Fruit fly (Drosophila melanogaster) whole organism, adult: ENCODE measurements around the gene CG42449.

ENCODE experiments used
- CG11617 ChIP-seq: fragments of 200-800 bp; sonication (Bioruptor generic); optimal IDR thresholded peaks from 2 replicates; lab custom pipeline; 2017; ENCODE audit warnings: mild to moderate bottlenecking, missing biosample characterization, missing genetic modification reagents, missing genetic modification characterization
- CG12768 ChIP-seq: fragments of 200-800 bp; sonication (Bioruptor generic); optimal IDR thresholded peaks from 2 replicates; lab custom pipeline; 2017; ENCODE audit warnings: missing biosample characterization, missing genetic modification characterization, mild to moderate bottlenecking, moderate library complexity, missing genetic modification reagents
- CG14711 ChIP-seq: fragments of 200-800 bp; sonication (Bioruptor generic); optimal IDR thresholded peaks from 2 replicates; lab custom pipeline; 2018; ENCODE audit warnings: missing biosample characterization, mild to moderate bottlenecking, missing genetic modification characterization, moderate library complexity
- CG1620 ChIP-seq: fragments of 200-800 bp; sonication (Bioruptor generic); optimal IDR thresholded peaks from 2 replicates; lab custom pipeline; 2016; ENCODE audit warnings: missing biosample characterization, missing genetic modification characterization
- CG33017 ChIP-seq: fragments of 200-800 bp; sonication (Bioruptor generic); optimal IDR thresholded peaks from 2 replicates; lab custom pipeline; 2018; ENCODE audit warnings: missing biosample characterization, mild to moderate bottlenecking, missing genetic modification characterization, moderate library complexity
- CG5204 ChIP-seq: fragments of 200-800 bp; sonication (Bioruptor generic); optimal IDR thresholded peaks from 2 replicates; lab custom pipeline; 2016; ENCODE audit warnings: missing biosample characterization, missing genetic modification characterization
- CG7045 ChIP-seq: fragments of 200-800 bp; sonication (Bioruptor generic); optimal IDR thresholded peaks from 2 replicates; lab custom pipeline; 2017; ENCODE audit warnings: missing biosample characterization, mild to moderate bottlenecking, missing genetic modification characterization
- CG7101 ChIP-seq: fragments of 200-800 bp; sonication (Bioruptor generic); optimal IDR thresholded peaks from 2 replicates; lab custom pipeline; 2018; ENCODE audit warnings: missing biosample characterization, mild to moderate bottlenecking, missing genetic modification characterization, moderate library complexity
- Clk ChIP-seq: fragments of 200-800 bp; sonication (Bioruptor generic); optimal IDR thresholded peaks from 2 replicates; lab custom pipeline; 2017; ENCODE audit warnings: missing biosample characterization, missing genetic modification characterization
- Crg-1 ChIP-seq: fragments of 200-800 bp; sonication (Bioruptor generic); optimal IDR thresholded peaks from 2 replicates; lab custom pipeline; 2016; ENCODE audit warnings: missing biosample characterization, missing genetic modification characterization
- Hr96 ChIP-seq: fragments of 200-800 bp; sonication (Bioruptor generic); optimal IDR thresholded peaks from 2 replicates; lab custom pipeline; 2016; ENCODE audit warnings: missing biosample characterization, missing genetic modification characterization
- Mnt ChIP-seq: fragments of 200-800 bp; sonication (Bioruptor generic); optimal IDR thresholded peaks from 2 replicates; lab custom pipeline; 2016; ENCODE audit warnings: missing biosample characterization, mild to moderate bottlenecking, missing genetic modification characterization
- bab1 ChIP-seq: fragments of 200-800 bp; sonication (Bioruptor generic); optimal IDR thresholded peaks from 3 replicates; lab custom pipeline; 2019; ENCODE audit warnings: missing biosample characterization, mild to moderate bottlenecking, missing genetic modification characterization, moderate library complexity
- cic ChIP-seq: fragments of 200-800 bp; sonication (Bioruptor generic); optimal IDR thresholded peaks from 2 replicates; lab custom pipeline; 2017; ENCODE audit warnings: missing biosample characterization, mild to moderate bottlenecking, missing genetic modification characterization, moderate library complexity
- cnc ChIP-seq, 2 experiments: fragments of >200 bp; optimal IDR thresholded peaks; 2 replicates each; lab custom pipeline; 2017
- kay ChIP-seq: fragments of 200-800 bp; sonication (Bioruptor generic); peaks from one replicate; lab custom pipeline; 2016; ENCODE audit warnings: missing biosample characterization, missing genetic modification characterization, borderline replicate concordance
- ovo ChIP-seq: fragments of 200-800 bp; sonication (Bioruptor generic); optimal IDR thresholded peaks from 2 replicates; lab custom pipeline; 2016; ENCODE audit warnings: missing biosample characterization, missing genetic modification characterization
- pad ChIP-seq: fragments of 200-800 bp; sonication (Bioruptor generic); optimal IDR thresholded peaks from 3 replicates; lab custom pipeline; 2017; ENCODE audit warnings: missing biosample characterization, missing genetic modification characterization, mild to moderate bottlenecking, moderate library complexity, missing genetic modification reagents
- tj ChIP-seq: fragments of 200-800 bp; sonication (Bioruptor generic); optimal IDR thresholded peaks from 3 replicates; lab custom pipeline; 2017; ENCODE audit warnings: missing biosample characterization, mild to moderate bottlenecking, missing genetic modification characterization, moderate library complexity
- toe ChIP-seq: fragments of 200-800 bp; sonication (Bioruptor generic); optimal IDR thresholded peaks from 2 replicates; lab custom pipeline; 2016; ENCODE audit warnings: missing biosample characterization, missing genetic modification characterization

The CG42449 gene

dm6 chrX:5705097-5705496 lies 22.1 kb downstream of the CG42449 start:
- TF ChIP-seq CG5204 (GFP tag; lab: Kevin White, UChicago) (no peak), Mnt (no peak), bab1 (GFP tag; lab: Kevin White, UChicago) (no peak), CG14711 (tag; lab: Kevin White, UChicago) (no peak), Crg-1 (GFP tag; lab: Kevin White, UChicago) (no peak), toe (no peak), Clk (GFP tag; lab: Kevin White, UChicago) (no peak), CG33017 (no peak), tj (GFP tag; lab: Kevin White, UChicago) (no peak), CG11617 (GFP tag; lab: Kevin White, UChicago) (no peak), cnc (optimal IDR thresholded peaks at IDR 0.05; lab: Kevin White, UChicago) (no peak), kay (no peak)

DNA sequence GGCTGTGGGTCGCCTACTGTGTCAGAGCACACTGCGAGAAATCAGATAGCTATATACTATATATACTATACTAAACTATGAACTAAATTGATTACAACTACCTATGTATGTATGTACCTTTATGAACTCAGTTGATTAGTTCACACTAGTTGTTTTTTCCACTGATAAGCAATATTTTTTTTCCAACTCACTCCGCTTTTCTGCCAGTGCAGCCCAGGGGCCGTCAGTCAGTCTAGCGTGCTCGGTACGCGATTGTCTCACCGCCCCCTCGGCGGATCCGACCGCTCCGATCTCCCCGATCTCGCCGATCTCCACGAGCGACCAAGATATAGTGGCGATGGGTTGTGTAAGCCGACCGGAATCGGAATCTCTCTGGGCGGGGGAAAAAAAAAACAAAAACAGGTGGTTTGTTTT lies 22.9 kb downstream of the CG42449 start:
- TF ChIP-seq CG7101 (tag; lab: Kevin White, UChicago) (peak; percentile 72), toe (peak; percentile 34), ovo (no peak), Hr96 (peak; percentile 50), bab1 (GFP tag; lab: Kevin White, UChicago) (no peak), Mnt (peak; percentile 39), CG1620 (peak; percentile 33), cnc (optimal IDR thresholded peaks at IDR 0.05; lab: Kevin White, UChicago) (no peak), CG5204 (GFP tag; lab: Kevin White, UChicago) (peak; percentile 51), cic (GFP tag; lab: Kevin White, UChicago) (peak; percentile 33), CG12768 (GFP tag; lab: Kevin White, UChicago) (peak; percentile 66), CG11617 (GFP tag; lab: Kevin White, UChicago) (peak; percentile 38), kay (peak; percentile 29), CG33017 (peak; percentile 74), CG7045 (GFP tag; lab: Kevin White, UChicago) (peak; percentile 64), tj (GFP tag; lab: Kevin White, UChicago) (peak; percentile 30), Clk (GFP tag; lab: Kevin White, UChicago) (peak; percentile 8), CG14711 (tag; lab: Kevin White, UChicago) (peak; percentile 71), Crg-1 (GFP tag; lab: Kevin White, UChicago) (no peak), pad (GFP tag; lab: Kevin White, UChicago) (peak; percentile 32)

DNA sequence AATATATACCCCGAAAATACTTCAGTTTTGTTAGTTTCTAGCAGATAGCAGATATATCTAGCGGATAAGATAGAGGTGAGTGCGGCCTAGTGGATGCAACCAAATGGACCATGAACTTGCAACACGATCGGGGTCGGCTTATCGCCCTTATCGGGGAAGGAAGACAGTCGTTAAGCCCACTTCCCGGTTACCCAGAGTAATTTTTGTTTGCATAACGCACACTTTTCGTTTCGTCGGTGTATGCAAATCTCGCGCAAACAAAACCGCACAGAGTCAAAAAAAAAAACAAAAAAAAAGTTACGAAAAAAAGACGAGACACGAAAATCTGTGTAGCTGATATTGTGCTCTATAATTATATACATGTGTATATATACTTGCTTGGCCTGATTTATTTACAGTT lies 29.9 kb downstream of the CG42449 start:
- TF ChIP-seq CG14711 (tag; lab: Kevin White, UChicago) (no peak), CG12768 (GFP tag; lab: Kevin White, UChicago) (no peak), CG33017 (no peak), toe (no peak), bab1 (GFP tag; lab: Kevin White, UChicago) (no peak), pad (GFP tag; lab: Kevin White, UChicago) (no peak), kay (no peak), ovo (no peak), cic (GFP tag; lab: Kevin White, UChicago) (no peak), CG11617 (GFP tag; lab: Kevin White, UChicago) (no peak), CG7045 (GFP tag; lab: Kevin White, UChicago) (no peak), CG7101 (tag; lab: Kevin White, UChicago) (no peak)

- TF ChIP-seq cnc (optimal IDR thresholded peaks at IDR 0.05; lab: Kevin White, UChicago), result no peak
- TF ChIP-seq Mnt, result no peak
- no peak for TF ChIP-seq Crg-1 (GFP tag; lab: Kevin White, UChicago)
- TF ChIP-seq kay, result no peak
- TF ChIP-seq cic (GFP tag; lab: Kevin White, UChicago), result no peak
- no peak for TF ChIP-seq CG1620
- TF ChIP-seq CG11617 (GFP tag; lab: Kevin White, UChicago), result no peak
- TF ChIP-seq CG14711 (tag; lab: Kevin White, UChicago), result no peak
Measured at dm6 chrX:5714786-5715185, 31.7 kb downstream of the CG42449 start.

DNA sequence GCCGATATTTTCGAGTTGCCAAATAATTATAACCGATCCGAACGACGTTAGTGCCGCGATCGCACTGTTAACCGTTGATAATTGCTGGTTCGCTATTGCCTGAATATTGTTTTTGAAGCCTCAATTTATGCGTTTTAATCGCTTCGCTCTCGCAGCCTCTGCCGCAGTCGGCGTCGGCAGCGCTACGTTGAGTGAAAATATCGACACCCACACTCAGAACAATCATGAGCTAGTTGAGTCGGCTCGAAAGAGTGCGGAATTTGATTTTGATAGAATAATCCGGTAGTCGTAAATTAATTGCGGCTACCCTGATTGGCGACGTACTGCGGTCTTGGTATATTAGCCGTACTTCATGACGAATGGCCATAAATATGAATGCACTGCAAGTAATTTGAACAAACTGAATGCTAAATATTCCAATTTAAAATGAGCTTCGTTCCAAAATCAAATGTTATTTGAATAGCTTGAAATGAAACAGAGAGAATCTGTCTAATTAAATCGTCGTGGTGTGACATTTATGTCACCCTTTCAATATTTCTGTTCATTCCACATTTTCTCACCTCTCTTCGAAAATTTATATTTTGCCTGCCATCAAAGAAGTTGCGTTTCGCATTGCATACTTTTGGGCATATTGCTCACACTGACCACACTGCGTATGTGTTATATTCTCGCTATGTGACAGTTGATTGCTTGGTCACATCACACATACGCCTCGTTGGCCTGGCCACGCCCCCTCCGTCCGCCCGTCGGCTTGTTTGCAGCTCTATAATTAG lies 32.6 kb downstream of the CG42449 start:
- TF ChIP-seq ovo (peak; percentile 23), cic (GFP tag; lab: Kevin White, UChicago) (no peak), Clk (GFP tag; lab: Kevin White, UChicago) (no peak), CG33017 (peak; percentile 23), CG7045 (GFP tag; lab: Kevin White, UChicago) (no peak), CG7101 (tag; lab: Kevin White, UChicago) (peak; percentile 12), CG11617 (GFP tag; lab: Kevin White, UChicago) (peak; percentile 47)

- peak; percentile 3 for TF ChIP-seq CG7101 (tag; lab: Kevin White, UChicago)
- no peak for TF ChIP-seq cnc (optimal IDR thresholded peaks at IDR 0.05; lab: Kevin White, UChicago)
- TF ChIP-seq CG14711 (tag; lab: Kevin White, UChicago), result peak; percentile 2
Measured at dm6 chrX:5717741-5718475, 34.9 kb downstream of the CG42449 start, which contains the start of gene CG33080. Gene CG33080, minus strand, starts transcription at chrX:5717778.
